Worm (Caenorhabditis elegans) whole organism, L4 larva: Measurements from ENCODE around the gene gldi-8.
A peak's percentile ranks its signal among the peaks of the same experiment; 100 is the strongest.

ENCODE experiments used
- F10B5.3 ChIP-seq: sonication (generic microtip); optimal IDR thresholded peaks from 2 replicates; lab custom pipeline; 2016; ENCODE audit warnings: mild to moderate bottlenecking, missing genetic modification characterization, missing compliant biosample characterization
- F37D6.2 ChIP-seq: sonication (generic microtip); optimal IDR thresholded peaks from 2 replicates; lab custom pipeline; 2016; ENCODE audit warnings: mild to moderate bottlenecking, missing genetic modification characterization, missing compliant biosample characterization
- F44E2.7 ChIP-seq: fragments of 200-800 bp; sonication (Bioruptor generic); IDR thresholded peaks from 2 replicates; pipeline ENCODE4 v2.1.2; 2022; ENCODE audit warnings: missing genetic modification characterization, missing compliant biosample characterization
- R02D3.7 ChIP-seq: fragments of 150-350 bp; sonication (generic microtip); optimal IDR thresholded peaks from 3 replicates; lab custom pipeline; 2014; ENCODE audit warnings: missing biosample characterization, missing genetic modification characterization
- T20F7.1 ChIP-seq: fragments of 200-800 bp; sonication (Bioruptor generic); optimal IDR thresholded peaks from 2 replicates; lab custom pipeline; 2018; ENCODE audit warnings: mild to moderate bottlenecking, missing genetic modification characterization, missing compliant biosample characterization
- T26A8.4 ChIP-seq: fragments of 200-800 bp; sonication (Bioruptor generic); IDR thresholded peaks from 2 replicates; pipeline ENCODE4 v1.3.6; 2022; ENCODE audit warnings: missing genetic modification characterization, missing compliant biosample characterization
- Y105C5A.15 ChIP-seq: fragments of 200-800 bp; sonication (Bioruptor generic); IDR thresholded peaks from 2 replicates; pipeline ENCODE4 v1.3.6; 2022; ENCODE audit warnings: missing genetic modification characterization, missing compliant biosample characterization
- Y5F2A.4 ChIP-seq: fragments of 200-800 bp; sonication (Bioruptor generic); optimal IDR thresholded peaks from 2 replicates; lab custom pipeline; 2018; ENCODE audit warnings: mild to moderate bottlenecking, missing genetic modification characterization, missing compliant biosample characterization
- aha-1 ChIP-seq: fragments of 150-350 bp; peaks from one replicate; lab custom pipeline; 2014; ENCODE audit warnings: missing biosample characterization, missing genetic modification characterization
- ama-1 ChIP-seq: fragments of 150-350 bp; optimal IDR thresholded peaks from 2 replicates; lab custom pipeline; 2014; ENCODE audit warnings: inconsistent platforms, mixed read lengths
- attf-4 ChIP-seq: sonication (generic microtip); optimal IDR thresholded peaks from 3 replicates; lab custom pipeline; 2017; ENCODE audit warnings: missing biosample characterization, missing genetic modification characterization
- ceh-20 ChIP-seq: fragments of 200-800 bp; sonication (Bioruptor generic); IDR thresholded peaks from 2 replicates; pipeline ENCODE4 v1.3.6; 2022; ENCODE audit warnings: missing genetic modification reagents, missing genetic modification characterization, missing compliant biosample characterization
- ceh-28 ChIP-seq: fragments of 150-350 bp; optimal IDR thresholded peaks from 2 replicates; lab custom pipeline; 2014; ENCODE audit warnings: missing biosample characterization, missing genetic modification reagents, missing genetic modification characterization
- ceh-62 ChIP-seq: sonication (generic microtip); optimal IDR thresholded peaks from 2 replicates; lab custom pipeline; 2017; ENCODE audit warnings: missing biosample characterization, missing genetic modification characterization
- ces-1 ChIP-seq: fragments of 150-350 bp; sonication (generic microtip); optimal IDR thresholded peaks from 4 replicates; lab custom pipeline; 2014; ENCODE audit warnings: missing biosample characterization, missing genetic modification reagents, missing genetic modification characterization
- daf-8 ChIP-seq: fragments of 200-800 bp; sonication (Bioruptor generic); IDR thresholded peaks from 2 replicates; pipeline ENCODE4 v1.3.6; 2022; ENCODE audit warnings: missing genetic modification characterization, missing compliant biosample characterization
- dmd-6 ChIP-seq: fragments of 200-800 bp; sonication (Bioruptor generic); IDR thresholded peaks from 2 replicates; pipeline ENCODE4 v1.3.6; 2022; ENCODE audit warnings: missing genetic modification reagents, missing genetic modification characterization, missing compliant biosample characterization
- dmd-8 ChIP-seq: fragments of 200-800 bp; sonication (Bioruptor generic); IDR thresholded peaks from 2 replicates; pipeline ENCODE4 v1.3.6; 2022; ENCODE audit warnings: missing genetic modification characterization, missing compliant biosample characterization
- duxl-1 ChIP-seq: sonication (generic microtip); optimal IDR thresholded peaks from 2 replicates; lab custom pipeline; 2016; ENCODE audit warnings: mild to moderate bottlenecking, missing genetic modification characterization, moderate library complexity, missing compliant biosample characterization; ENCODE audit not compliant: poor library complexity
- egl-43 ChIP-seq: fragments of 200-800 bp; sonication (Bioruptor generic); IDR thresholded peaks from 2 replicates; pipeline ENCODE4 v1.3.6; 2022; ENCODE audit warnings: missing genetic modification reagents, missing genetic modification characterization, missing compliant biosample characterization
- fos-1 ChIP-seq: fragments of 150-350 bp; optimal IDR thresholded peaks from 2 replicates; lab custom pipeline; 2014; ENCODE audit warnings: missing biosample characterization, missing genetic modification characterization
- hlh-11 ChIP-seq: fragments of 200-800 bp; sonication (Bioruptor generic); optimal IDR thresholded peaks from 2 replicates; lab custom pipeline; 2018; ENCODE audit warnings: mild to moderate bottlenecking, missing genetic modification characterization, missing compliant biosample characterization
- hmg-1.1 ChIP-seq: fragments of 200-800 bp; sonication (Bioruptor generic); IDR thresholded peaks from 2 replicates; pipeline ENCODE4 v1.3.6; 2022; ENCODE audit warnings: missing genetic modification reagents, missing genetic modification characterization, missing compliant biosample characterization
- jun-1 ChIP-seq: fragments of 150-350 bp; optimal IDR thresholded peaks from 2 replicates; lab custom pipeline; 2014; ENCODE audit warnings: missing biosample characterization, missing genetic modification reagents, missing genetic modification characterization
- lim-7 ChIP-seq: fragments of 200-800 bp; sonication (Bioruptor generic); IDR thresholded peaks from 2 replicates; pipeline ENCODE4 v1.3.6; 2022; ENCODE audit warnings: missing genetic modification characterization, missing compliant biosample characterization
- lin-13 ChIP-seq: fragments of 150-350 bp; optimal IDR thresholded peaks from 2 replicates; lab custom pipeline; 2014; ENCODE audit warnings: missing biosample characterization, missing genetic modification reagents, missing genetic modification characterization
- lin-15B ChIP-seq: fragments of 150-350 bp; sonication (generic microtip); optimal IDR thresholded peaks from 3 replicates; lab custom pipeline; 2014; ENCODE audit warnings: missing biosample characterization, missing genetic modification characterization
- lin-29 ChIP-seq: fragments of 200-800 bp; sonication (Bioruptor generic); IDR thresholded peaks from 2 replicates; pipeline ENCODE4 v1.3.6; 2022; ENCODE audit warnings: missing genetic modification reagents, missing genetic modification characterization, missing compliant biosample characterization
- lin-38 ChIP-seq: fragments of 200-800 bp; sonication (Bioruptor generic); IDR thresholded peaks from 2 replicates; pipeline ENCODE4 v1.3.6; 2022; ENCODE audit warnings: missing genetic modification reagents, missing genetic modification characterization, missing compliant biosample characterization
- lin-39 ChIP-seq: fragments of 150-350 bp; optimal IDR thresholded peaks from 2 replicates; lab custom pipeline; 2014; ENCODE audit warnings: missing biosample characterization, missing genetic modification reagents, missing genetic modification characterization
- lsy-2 ChIP-seq, 2 experiments: fragments of 150-350 bp in 1 of 2; sonication (generic microtip) in 1 of 2; optimal IDR thresholded peaks; 2 replicates each; lab custom pipeline; 2014 to 2017; ENCODE audit warnings: missing biosample characterization in 2 of 2, missing genetic modification characterization in 2 of 2
- madf-5 ChIP-seq, 2 experiments: fragments of 200-800 bp; sonication (Bioruptor generic); IDR thresholded peaks; 2 replicates each; pipeline ENCODE4 v1.3.6; 2022; ENCODE audit warnings: missing compliant biosample characterization in 2 of 2, missing genetic modification characterization in 2 of 2
- mdl-1 ChIP-seq, 2 experiments: fragments of 150-350 bp in 1 of 2; sonication (generic microtip) in 1 of 2; optimal IDR thresholded peaks; 2 replicates each; lab custom pipeline; 2014 to 2017; ENCODE audit warnings: missing biosample characterization in 2 of 2, missing genetic modification characterization in 2 of 2
- mdt-29 ChIP-seq: fragments of 200-800 bp; sonication (Bioruptor generic); IDR thresholded peaks from 2 replicates; pipeline ENCODE4 v1.3.6; 2022; ENCODE audit warnings: missing genetic modification reagents, missing genetic modification characterization, missing compliant biosample characterization
- mes-2 ChIP-seq: sonication (generic microtip); optimal IDR thresholded peaks from 2 replicates; lab custom pipeline; 2016; ENCODE audit warnings: missing genotype, mild to moderate bottlenecking, missing genetic modification characterization, missing compliant biosample characterization; ENCODE audit not compliant: poor library complexity, severe bottlenecking
- mxl-2 ChIP-seq: fragments of 200-800 bp; sonication (Bioruptor generic); conservative IDR thresholded peaks from 2 replicates; pipeline ENCODE4 v1.3.6; 2022; ENCODE audit warnings: missing genetic modification reagents, missing genetic modification characterization, missing compliant biosample characterization
- mxl-3 ChIP-seq: fragments of 200-800 bp; sonication (Bioruptor generic); optimal IDR thresholded peaks from 2 replicates; lab custom pipeline; 2018; ENCODE audit warnings: mild to moderate bottlenecking, missing genetic modification characterization, missing compliant biosample characterization
- nhr-11 ChIP-seq: fragments of 150-350 bp; optimal IDR thresholded peaks from 2 replicates; lab custom pipeline; 2014; ENCODE audit warnings: missing biosample characterization, missing genetic modification characterization
- nhr-237 ChIP-seq: sonication (generic microtip); optimal IDR thresholded peaks from 2 replicates; lab custom pipeline; 2017; ENCODE audit warnings: missing biosample characterization, missing genetic modification characterization
- nhr-25 ChIP-seq: sonication (generic microtip); optimal IDR thresholded peaks from 2 replicates; lab custom pipeline; 2017; ENCODE audit warnings: missing genetic modification characterization, mild to moderate bottlenecking, missing compliant biosample characterization, antibody characterized with exemption, moderate library complexity, borderline replicate concordance; ENCODE audit not compliant: insufficient read depth
- pha-4 ChIP-seq, 2 experiments: fragments of 150-350 bp in 1 of 2; fragments of 200-800 bp in 1 of 2; sonication (Bioruptor generic) in 1 of 2; IDR thresholded peaks in 1 of 2; optimal IDR thresholded peaks in 1 of 2; 2 replicates each; pipeline versions ENCODE4 v1.3.6 to Lab custom; 2014 to 2022; ENCODE audit warnings: missing genetic modification characterization in 2 of 2, missing genetic modification reagents in 2 of 2, missing biosample characterization in 1 of 2, missing compliant biosample characterization in 1 of 2
- pqm-1 ChIP-seq: sonication (generic microtip); optimal IDR thresholded peaks from 2 replicates; lab custom pipeline; 2017; ENCODE audit warnings: missing biosample characterization, missing genetic modification characterization
- set-16 ChIP-seq: fragments of 200-800 bp; sonication (Bioruptor generic); IDR thresholded peaks from 2 replicates; pipeline ENCODE4 v1.3.6; 2022; ENCODE audit warnings: missing genetic modification reagents, missing genetic modification characterization, missing compliant biosample characterization
- tra-1 ChIP-seq: fragments of 200-800 bp; sonication (Bioruptor generic); IDR thresholded peaks from 2 replicates; pipeline ENCODE4 v1.3.6; 2022; ENCODE audit warnings: missing genetic modification reagents, missing genetic modification characterization, missing compliant biosample characterization
- unc-62 ChIP-seq, 3 experiments: fragments of 150-350 bp in 1 of 3; sonication (generic microtip); optimal IDR thresholded peaks in 2 of 3; peaks in 1 of 3; 1 replicate in 1 of 3; 2 replicates in 2 of 3; lab custom pipeline; 2014 to 2017; ENCODE audit warnings: missing biosample characterization in 3 of 3, missing genetic modification characterization in 3 of 3, missing genetic modification reagents in 3 of 3, missing genotype in 1 of 3
- zip-2 ChIP-seq: fragments of 150-350 bp; optimal IDR thresholded peaks from 2 replicates; lab custom pipeline; 2014; ENCODE audit warnings: missing biosample characterization, missing genetic modification characterization
- ztf-7 ChIP-seq: fragments of 150-350 bp; optimal IDR thresholded peaks from 2 replicates; lab custom pipeline; 2014; ENCODE audit warnings: missing biosample characterization, missing genetic modification characterization

gldi-8 gene

DNA sequence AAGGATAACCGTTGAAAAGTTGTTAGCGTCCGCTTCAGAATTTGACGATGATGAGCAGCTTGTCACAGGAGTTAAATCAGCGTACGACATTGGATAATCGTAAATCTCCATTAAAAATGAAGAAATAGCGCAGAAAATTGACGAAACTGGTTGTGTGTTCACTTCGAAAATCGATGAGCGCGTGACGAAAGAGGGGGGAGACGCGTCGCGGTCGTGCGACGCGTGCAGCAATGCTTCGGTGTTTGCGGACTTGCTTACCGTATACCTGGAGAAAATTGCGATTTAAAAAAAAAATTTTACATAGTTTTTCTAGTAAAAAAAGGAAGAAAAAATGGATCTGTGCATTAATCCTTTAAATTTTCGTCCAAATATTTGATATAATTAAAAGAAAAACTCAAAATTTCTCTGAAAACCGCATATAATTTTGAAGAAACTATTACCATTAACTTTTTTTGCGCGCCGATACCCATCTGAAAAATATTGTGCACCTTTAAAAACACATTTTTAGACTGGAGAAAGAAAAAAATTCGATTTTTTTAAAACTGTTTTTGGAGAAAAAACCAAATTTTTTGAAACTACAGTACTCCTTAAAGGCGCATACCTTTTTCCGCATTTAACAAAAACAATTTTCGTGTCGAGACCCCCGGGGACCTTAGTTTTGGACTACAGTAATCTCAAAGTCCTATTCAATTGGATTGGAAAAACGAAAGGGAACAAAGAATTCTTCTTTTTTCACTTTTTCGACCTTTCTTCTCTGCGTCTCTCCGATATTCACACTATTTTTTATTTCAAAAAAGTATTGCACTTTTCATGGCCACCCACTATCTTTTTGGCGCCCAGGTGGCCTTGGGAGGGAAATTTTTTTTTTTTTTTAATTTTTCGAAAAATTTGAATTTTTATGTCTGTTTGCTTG, 855 bp downstream of the gldi-8 start (continued):
- peak; percentile 62 for TF ChIP-seq hmg-1.1 (GFP tag; lab: Robert Waterston, UW)
- peak; percentile 78 for TF ChIP-seq ceh-20
- TF ChIP-seq hlh-11 (tag; lab: Kevin White, UChicago) = peak; percentile 75
- TF ChIP-seq Y105C5A.15 (GFP tag; lab: Robert Waterston, UW) = no peak; the same call in 1 of the 2 replicates
- TF ChIP-seq mdt-29 (GFP tag; lab: Robert Waterston, UW) = no peak
- TF ChIP-seq nhr-237 (tag; lab: Kevin White, UChicago) = no peak
- TF ChIP-seq ama-1 (lab: Kevin White, UChicago) = peak; percentile 89
- TF ChIP-seq zip-2 (tag; lab: Kevin White, UChicago) = no peak
- TF ChIP-seq pqm-1 (tag; lab: Kevin White, UChicago) = no peak
- TF ChIP-seq tra-1 (GFP tag; lab: Robert Waterston, UW) = 0 out of 2 replicates have a peak, but pooled peaks have one; percentile 22
- TF ChIP-seq lin-29 = peak; percentile 9; the same call in 1 of the 2 replicates
- TF ChIP-seq T20F7.1 (GFP tag; lab: Kevin White, UChicago) = peak; percentile 59
- TF ChIP-seq pha-4 (GFP tag; IDR thresholded peaks at IDR 0.05; lab: Robert Waterston, UW) = peak; percentile 66
- TF ChIP-seq pha-4 (tag; optimal IDR thresholded peaks at IDR 0.05; lab: Kevin White, UChicago) = no peak
- no peak for TF ChIP-seq daf-8 (GFP tag; lab: Robert Waterston, UW)
- TF ChIP-seq duxl-1 (tag; lab: Kevin White, UChicago) = peak; percentile 29
- TF ChIP-seq lin-13 (GFP tag; lab: Kevin White, UChicago) = peak; percentile 88
- peak; percentile 74 for TF ChIP-seq nhr-11 (tag; lab: Kevin White, UChicago)
- TF ChIP-seq ceh-62 (tag; lab: Kevin White, UChicago) = no peak
- peak; percentile 36 for TF ChIP-seq fos-1 (tag; lab: Kevin White, UChicago)
- TF ChIP-seq dmd-8 (GFP tag; lab: Robert Waterston, UW) = peak; percentile 69; the same call in 1 of the 2 replicates
- peak; percentile 84 for TF ChIP-seq mes-2 (tag; lab: Kevin White, UChicago)
- TF ChIP-seq unc-62 (GFP tag; optimal IDR thresholded peaks at IDR 0.05 in 1 of 2; lab: Kevin White, UChicago) = peak in 1 of 2 experiments; percentile 97
- TF ChIP-seq unc-62 (tag; optimal IDR thresholded peaks at IDR 0.05; lab: Kevin White, UChicago) = no peak
- no peak for TF ChIP-seq R02D3.7 (tag; lab: Kevin White, UChicago)
- no peak for TF ChIP-seq lin-15B (tag; lab: Kevin White, UChicago)
- TF ChIP-seq lin-38 (GFP tag; lab: Robert Waterston, UW) = peak; percentile 76
- peak; percentile 94 to 99 for TF ChIP-seq lsy-2 (tag; optimal IDR thresholded peaks at IDR 0.05; lab: Kevin White, UChicago)
- no peak for TF ChIP-seq attf-4 (tag; lab: Kevin White, UChicago)
- 0 out of 2 replicates have a peak, but pooled peaks have one; percentile 18 for TF ChIP-seq mxl-2 (GFP tag; lab: Robert Waterston, UW)
- peak; percentile 24 for TF ChIP-seq nhr-25 (tag; lab: Kevin White, UChicago)
- peak; percentile 65 for TF ChIP-seq ceh-28 (tag; lab: Kevin White, UChicago)
- peak in 1 of 2 experiments; percentile 83 for TF ChIP-seq mdl-1 (tag; optimal IDR thresholded peaks at IDR 0.05; lab: Kevin White, UChicago)
- TF ChIP-seq egl-43 = peak; percentile 70
- TF ChIP-seq ces-1 (GFP tag; lab: Kevin White, UChicago) = no peak
- peak; percentile 33; the same call in 1 of the 2 replicates for TF ChIP-seq set-16
- TF ChIP-seq jun-1 (tag; lab: Kevin White, UChicago) = no peak
- peak; percentile 27 for TF ChIP-seq lin-39 (tag; lab: Kevin White, UChicago)
- peak; percentile 68 for TF ChIP-seq T26A8.4 (GFP tag; lab: Robert Waterston, UW)
- no peak for TF ChIP-seq F44E2.7 (GFP tag; lab: Robert Waterston, UW)
- peak; percentile 75 for TF ChIP-seq F37D6.2 (tag; lab: Kevin White, UChicago)
- TF ChIP-seq lim-7 (GFP tag; lab: Robert Waterston, UW) = peak; percentile 68
- peak; percentile 39 for TF ChIP-seq ztf-7 (tag; lab: Kevin White, UChicago)
- peak; percentile 13 to 24; a peak in 1 of 4 replicates for TF ChIP-seq madf-5 (GFP tag; IDR thresholded peaks at IDR 0.05; lab: Robert Waterston, UW)
- TF ChIP-seq mxl-3 (GFP tag; lab: Kevin White, UChicago) = peak; percentile 42
- peak; percentile 67 for TF ChIP-seq dmd-6
- TF ChIP-seq F10B5.3 (tag; lab: Kevin White, UChicago) = peak; percentile 11
- peak; percentile 97 for TF ChIP-seq aha-1 (tag; lab: Kevin White, UChicago)
- peak; percentile 19 for TF ChIP-seq Y5F2A.4 (GFP tag; lab: Kevin White, UChicago)
